Fruit fly (Drosophila melanogaster) whole organism, embryonic: ENCODE measurements around the gene lark.

Experiments used
- ATbp ChIP-seq: fragments of 200-800 bp; sonication (Bioruptor generic); optimal IDR thresholded peaks from 2 replicates; lab custom pipeline; 2017; ENCODE audit warnings: missing biosample characterization, mild to moderate bottlenecking, missing genetic modification characterization, missing genetic modification reagents
- Bgb ChIP-seq: fragments of 200-800 bp; sonication (Bioruptor generic); IDR thresholded peaks from 2 replicates; pipeline ENCODE4 v1.3.6; 2022; ENCODE audit warnings: missing biosample characterization, missing genetic modification characterization; ENCODE audit not compliant: partially characterized antibody
- CG10267 ChIP-seq: fragments of 200-800 bp; sonication (Bioruptor generic); optimal IDR thresholded peaks from 2 replicates; lab custom pipeline; 2018; ENCODE audit warnings: missing biosample characterization, mild to moderate bottlenecking, missing genetic modification characterization, moderate library complexity
- CG10274 ChIP-seq: fragments of 200-800 bp; sonication (Bioruptor generic); optimal IDR thresholded peaks from 3 replicates; lab custom pipeline; 2017; ENCODE audit warnings: missing biosample characterization, mild to moderate bottlenecking, missing genetic modification characterization
- CG10366 ChIP-seq: fragments of 200-800 bp; sonication (Bioruptor generic); IDR thresholded peaks from 2 replicates; pipeline ENCODE4 v1.3.6; 2022; ENCODE audit warnings: missing biosample characterization, missing genetic modification characterization
- CG10654 ChIP-seq: fragments of 200-800 bp; sonication (Bioruptor generic); optimal IDR thresholded peaks from 2 replicates; lab custom pipeline; 2016; ENCODE audit warnings: missing biosample characterization, missing genetic modification characterization
- CG11093 ChIP-seq: fragments of 200-800 bp; sonication (Bioruptor generic); IDR thresholded peaks from 3 replicates; pipeline ENCODE4 v1.3.6; 2022; ENCODE audit warnings: missing biosample characterization, missing genetic modification characterization
- CG11560 ChIP-seq: fragments of 200-800 bp; sonication (Bioruptor generic); IDR thresholded peaks from 3 replicates; pipeline ENCODE4 v1.3.6; 2022; ENCODE audit warnings: missing biosample characterization, missing genetic modification characterization
- CG12104 ChIP-seq: fragments of 200-800 bp; sonication (Bioruptor generic); optimal IDR thresholded peaks from 3 replicates; lab custom pipeline; 2016; ENCODE audit warnings: missing biosample characterization, missing genetic modification characterization
- CG13424 ChIP-seq: fragments of 200-800 bp; sonication (Bioruptor generic); optimal IDR thresholded peaks from 2 replicates; lab custom pipeline; 2019; ENCODE audit warnings: missing biosample characterization, mild to moderate bottlenecking, missing genetic modification characterization, moderate library complexity
- CG16779 ChIP-seq: fragments of 200-800 bp; sonication (Bioruptor generic); IDR thresholded peaks from 2 replicates; pipeline ENCODE4 v1.3.6; 2022; ENCODE audit warnings: missing biosample characterization, missing genetic modification characterization
- CG17802 ChIP-seq: fragments of 200-800 bp; sonication (Bioruptor generic); optimal IDR thresholded peaks from 2 replicates; lab custom pipeline; 2018; ENCODE audit warnings: missing biosample characterization, mild to moderate bottlenecking, missing genetic modification characterization, moderate library complexity
- CG18476 ChIP-seq: fragments of 200-800 bp; sonication (Bioruptor generic); optimal IDR thresholded peaks from 2 replicates; lab custom pipeline; 2016; ENCODE audit warnings: missing biosample characterization, mild to moderate bottlenecking, missing genetic modification characterization
- CG18599 ChIP-seq: fragments of 200-800 bp; sonication (Bioruptor generic); optimal IDR thresholded peaks from 3 replicates; lab custom pipeline; 2017; ENCODE audit warnings: missing biosample characterization, missing genetic modification characterization, mild to moderate bottlenecking, moderate library complexity, missing genetic modification reagents
- CG32532 ChIP-seq: fragments of 200-800 bp; sonication (Bioruptor generic); IDR thresholded peaks from 2 replicates; pipeline ENCODE4 v1.3.6; 2022; ENCODE audit warnings: missing biosample characterization, missing genetic modification characterization
- CG3407 ChIP-seq: fragments of 200-800 bp; sonication (Bioruptor generic); optimal IDR thresholded peaks from 2 replicates; lab custom pipeline; 2018; ENCODE audit warnings: missing biosample characterization, mild to moderate bottlenecking, missing genetic modification characterization
- CG4707 ChIP-seq: fragments of 200-800 bp; sonication (Bioruptor generic); optimal IDR thresholded peaks from 2 replicates; lab custom pipeline; 2018; ENCODE audit warnings: missing biosample characterization, mild to moderate bottlenecking, missing genetic modification characterization, moderate library complexity
- CG4730 ChIP-seq: fragments of 200-800 bp; sonication (Bioruptor generic); IDR thresholded peaks from 2 replicates; pipeline ENCODE4 v1.3.6; 2022; ENCODE audit warnings: missing biosample characterization, missing genetic modification characterization
- CG7745 ChIP-seq: fragments of 200-800 bp; sonication (Bioruptor generic); optimal IDR thresholded peaks from 2 replicates; lab custom pipeline; 2018; ENCODE audit warnings: missing biosample characterization, mild to moderate bottlenecking, missing genetic modification characterization, moderate library complexity
- CG7839 ChIP-seq: fragments of 200-800 bp; sonication (Bioruptor generic); optimal IDR thresholded peaks from 3 replicates; lab custom pipeline; 2018; ENCODE audit warnings: missing biosample characterization, mild to moderate bottlenecking, missing genetic modification characterization, moderate library complexity
- CG8359 ChIP-seq: fragments of 200-800 bp; sonication (Bioruptor generic); optimal IDR thresholded peaks from 2 replicates; lab custom pipeline; 2017; ENCODE audit warnings: missing biosample characterization, mild to moderate bottlenecking, missing genetic modification characterization, borderline replicate concordance
- CG9797 ChIP-seq: fragments of 200-800 bp; sonication (Bioruptor generic); optimal IDR thresholded peaks from 3 replicates; lab custom pipeline; 2018; ENCODE audit warnings: missing biosample characterization, mild to moderate bottlenecking, missing genetic modification characterization
- Deaf1 ChIP-seq: fragments of 200-800 bp; optimal IDR thresholded peaks from 3 replicates; lab custom pipeline; 2019; ENCODE audit warnings: missing biosample characterization, mild to moderate bottlenecking, missing genetic modification characterization, moderate library complexity
- Ets65A ChIP-seq: fragments of 200-800 bp; sonication (Bioruptor generic); peaks from one replicate; lab custom pipeline; 2016; ENCODE audit warnings: missing biosample characterization, missing genetic modification characterization
- HLHmδ ChIP-seq: fragments of 200-800 bp; sonication (Bioruptor generic); optimal IDR thresholded peaks from 2 replicates; lab custom pipeline; 2018; ENCODE audit warnings: missing biosample characterization, mild to moderate bottlenecking, missing genetic modification characterization, moderate library complexity
- Hmx ChIP-seq: fragments of 200-800 bp; sonication (Bioruptor generic); optimal IDR thresholded peaks from 2 replicates; lab custom pipeline; 2016; ENCODE audit warnings: missing biosample characterization, missing genetic modification characterization
- Jarid2 ChIP-seq: fragments of 200-800 bp; sonication (Bioruptor generic); optimal IDR thresholded peaks from 3 replicates; lab custom pipeline; 2017; ENCODE audit warnings: mild to moderate bottlenecking, missing biosample characterization, missing genetic modification reagents, missing genetic modification characterization
- Mrtf ChIP-seq: fragments of 200-800 bp; sonication (Bioruptor generic); IDR thresholded peaks from 3 replicates; pipeline ENCODE4 v1.3.6; 2022; ENCODE audit warnings: missing biosample characterization, missing genetic modification characterization
- NfI ChIP-seq: fragments of 200-800 bp; sonication (Bioruptor generic); optimal IDR thresholded peaks from 3 replicates; lab custom pipeline; 2018; ENCODE audit warnings: missing biosample characterization, mild to moderate bottlenecking, missing genetic modification characterization, moderate library complexity
- Ssrp ChIP-seq: fragments of 200-800 bp; sonication (Bioruptor generic); optimal IDR thresholded peaks from 2 replicates; lab custom pipeline; 2018; ENCODE audit warnings: missing biosample characterization, mild to moderate bottlenecking, missing genetic modification characterization, moderate library complexity
- Trl ChIP-seq, 3 experiments: fragments of >200 bp in 2 of 3; fragments of 200-800 bp in 1 of 3; sonication (Bioruptor generic) in 1 of 3; optimal IDR thresholded peaks; 2 replicates in 1 of 3; 3 replicates in 2 of 3; lab custom pipeline; 2016 to 2017; ENCODE audit warnings: missing biosample characterization in 1 of 3, missing genetic modification characterization in 1 of 3
- amos ChIP-seq: fragments of 200-800 bp; sonication (Bioruptor generic); IDR thresholded peaks from 2 replicates; pipeline ENCODE4 v1.3.6; 2022; ENCODE audit warnings: missing biosample characterization, missing genetic modification characterization; ENCODE audit not compliant: partially characterized antibody
- ci ChIP-seq: fragments of 200-800 bp; sonication (Bioruptor generic); IDR thresholded peaks from 3 replicates; pipeline ENCODE4 v1.3.6; 2022; ENCODE audit warnings: missing biosample characterization, missing genetic modification characterization
- danr ChIP-seq: fragments of 200-800 bp; sonication (Bioruptor generic); IDR thresholded peaks from 2 replicates; pipeline ENCODE4 v1.3.6; 2022; ENCODE audit warnings: missing biosample characterization, missing genetic modification characterization
- dpn ChIP-seq, 2 experiments: fragments of 200-800 bp; sonication (Bioruptor generic); optimal IDR thresholded peaks; 3 replicates each; lab custom pipeline; 2016; ENCODE audit warnings: missing biosample characterization in 2 of 2, missing genetic modification characterization in 2 of 2
- eyg ChIP-seq: fragments of 200-800 bp; sonication (Bioruptor generic); optimal IDR thresholded peaks from 3 replicates; lab custom pipeline; 2016; ENCODE audit warnings: missing biosample characterization, missing genetic modification characterization
- gce ChIP-seq: fragments of 200-800 bp; sonication (Bioruptor generic); IDR thresholded peaks from 3 replicates; pipeline ENCODE4 v1.3.6; 2022; ENCODE audit warnings: missing biosample characterization, missing genetic modification characterization
- gcm ChIP-seq: fragments of 200-800 bp; sonication (Bioruptor generic); optimal IDR thresholded peaks from 2 replicates; lab custom pipeline; 2019; ENCODE audit warnings: missing biosample characterization, mild to moderate bottlenecking, missing genetic modification characterization, moderate library complexity
- h ChIP-seq: fragments of >200 bp; optimal IDR thresholded peaks from 2 replicates; lab custom pipeline; 2017
- otp ChIP-seq: fragments of 200-800 bp; sonication (Bioruptor generic); IDR thresholded peaks from 3 replicates; pipeline ENCODE4, ENCODE4 v1.3.6; 2022; ENCODE audit warnings: missing biosample characterization, missing genetic modification characterization
- pan ChIP-seq, 4 experiments: fragments of >200 bp in 3 of 4; fragments of 200-800 bp in 1 of 4; sonication (Bioruptor generic) in 1 of 4; optimal IDR thresholded peaks in 3 of 4; IDR thresholded peaks in 1 of 4; 2 replicates each; pipeline versions ENCODE4 v1.3.6 to Lab custom; 2017 to 2022; ENCODE audit warnings: missing biosample characterization in 2 of 4, missing genetic modification characterization in 2 of 4, mixed read lengths in 1 of 4
- row ChIP-seq: fragments of 200-800 bp; sonication (Bioruptor generic); IDR thresholded peaks from 3 replicates; pipeline ENCODE4 v1.3.6; 2022; ENCODE audit warnings: missing biosample characterization, missing genetic modification characterization
- scrt ChIP-seq: fragments of 200-800 bp; sonication (Bioruptor generic); optimal IDR thresholded peaks from 2 replicates; lab custom pipeline; 2018; ENCODE audit warnings: missing biosample characterization, mild to moderate bottlenecking, missing genetic modification characterization, moderate library complexity
- sens ChIP-seq: fragments of 200-800 bp; sonication (Bioruptor generic); peaks from one replicate; lab custom pipeline; 2016; ENCODE audit warnings: missing biosample characterization, missing genetic modification characterization
- sna ChIP-seq: fragments of 200-800 bp; sonication (Bioruptor generic); IDR thresholded peaks from 2 replicates; pipeline ENCODE4 v1.3.6; 2022; ENCODE audit warnings: missing biosample characterization, missing genetic modification characterization; ENCODE audit not compliant: partially characterized antibody
- sqz ChIP-seq: fragments of 200-800 bp; sonication (Bioruptor generic); optimal IDR thresholded peaks from 3 replicates; lab custom pipeline; 2018; ENCODE audit warnings: missing biosample characterization, mild to moderate bottlenecking, missing genetic modification characterization
- tap ChIP-seq: fragments of 200-800 bp; optimal IDR thresholded peaks from 3 replicates; lab custom pipeline; 2019; ENCODE audit warnings: missing biosample characterization, mild to moderate bottlenecking, missing genetic modification characterization, moderate library complexity
- tin ChIP-seq: fragments of 200-800 bp; sonication (Bioruptor generic); optimal IDR thresholded peaks from 3 replicates; lab custom pipeline; 2016; ENCODE audit warnings: missing biosample characterization, missing genetic modification characterization
- usp ChIP-seq: fragments of >200 bp; optimal IDR thresholded peaks from 2 replicates; lab custom pipeline; 2017; ENCODE audit warnings: missing biosample characterization, missing genetic modification characterization
- vvl ChIP-seq: fragments of 200-800 bp; sonication (Bioruptor generic); IDR thresholded peaks from 2 replicates; pipeline ENCODE4 v1.3.6; 2022; ENCODE audit warnings: missing biosample characterization, missing genetic modification characterization
- zen2 ChIP-seq: fragments of 200-800 bp; sonication (Bioruptor generic); IDR thresholded peaks from 3 replicates; pipeline ENCODE4 v1.3.6; 2022; ENCODE audit warnings: missing biosample characterization, missing genetic modification characterization; ENCODE audit not compliant: partially characterized antibody

lark gene

dm6 chr3L:7300660-7301059 lies 38.4 kb upstream of the lark start:
- TF ChIP-seq tin (GFP tag; lab: Kevin White, UChicago) (no peak), CG10654 (GFP tag; lab: Kevin White, UChicago) (no peak), CG9797 (GFP tag; lab: Kevin White, UChicago) (no peak), ci (GFP tag; lab: Robert Waterston, UW) (no peak), dpn (GFP tag; optimal IDR thresholded peaks at IDR 0.05; lab: Kevin White, UChicago) (no peak), HLHmδ (no peak), amos (GFP tag; lab: Robert Waterston, UW) (no peak), CG18476 (no peak), CG11093 (GFP tag; lab: Robert Waterston, UW) (no peak), usp (GFP tag; lab: Kevin White, UChicago) (no peak), row (GFP tag; lab: Robert Waterston, UW) (peak; percentile 22; the same call in 1 of the 3 replicates), CG10267 (tag; lab: Kevin White, UChicago) (no peak), CG11560 (tag; lab: Robert Waterston, UW) (no peak), Bgb (GFP tag; lab: Robert Waterston, UW) (no peak), CG13424 (tag; lab: Kevin White, UChicago) (no peak), sqz (no peak), sens (peak; percentile 65), sna (GFP tag; lab: Robert Waterston, UW) (no peak), h (lab: Kevin White, UChicago) (no peak), Ssrp (no peak), CG10366 (no peak), CG3407 (GFP tag; lab: Kevin White, UChicago) (no peak), NfI (GFP tag; lab: Kevin White, UChicago) (no peak), CG12104 (GFP tag; lab: Kevin White, UChicago) (no peak), CG18599 (GFP tag; lab: Kevin White, UChicago) (peak; percentile 14), Ets65A (peak; percentile 90), CG7839 (tag; lab: Kevin White, UChicago) (peak; percentile 1), danr (GFP tag; lab: Robert Waterston, UW) (no peak), Mrtf (GFP tag; lab: Robert Waterston, UW) (no peak), CG4730 (GFP tag; lab: Robert Waterston, UW) (no peak)

- TF ChIP-seq gce (GFP tag; lab: Robert Waterston, UW) (no peak), CG7745 (tag; lab: Kevin White, UChicago) (no peak), CG17802 (no peak), CG4707 (GFP tag; lab: Kevin White, UChicago) (no peak), Deaf1 (tag; lab: Kevin White, UChicago) (peak; percentile 10), otp (GFP tag; lab: Robert Waterston, UW) (0 out of 3 replicates have a peak, but pooled peaks have one; percentile 21), Jarid2 (GFP tag; lab: Kevin White, UChicago) (peak; percentile 3), eyg (GFP tag; lab: Kevin White, UChicago) (no peak), gcm (GFP tag; lab: Kevin White, UChicago) (no peak), zen2 (GFP tag; lab: Robert Waterston, UW) (0 out of 3 replicates have a peak, but pooled peaks have one; percentile 6), ATbp (GFP tag; lab: Kevin White, UChicago) (no peak), Hmx (GFP tag; lab: Kevin White, UChicago) (no peak), tap (tag; lab: Kevin White, UChicago) (no peak), CG10274 (GFP tag; lab: Kevin White, UChicago) (no peak), vvl (GFP tag; lab: Robert Waterston, UW) (no peak), pan (optimal IDR thresholded peaks at IDR 0.05; lab: Kevin White, UChicago) (no peak), pan (GFP tag; optimal IDR thresholded peaks at IDR 0.05 in 1 of 2, IDR thresholded peaks at IDR 0.05 in 1 of 2) (no peak), CG8359 (no peak), CG16779 (GFP tag; lab: Robert Waterston, UW) (peak; percentile 53; the same call in 1 of the 2 replicates), CG32532 (GFP tag; lab: Robert Waterston, UW) (no peak), Trl (optimal IDR thresholded peaks at IDR 0.05; lab: Kevin White, UChicago) (peak; percentile 38 to 58), Trl (GFP tag; optimal IDR thresholded peaks at IDR 0.05; lab: Kevin White, UChicago) (no peak), scrt (peak; percentile 71)
Measured at dm6 chr3L:7312754-7313153, 26.3 kb upstream of the lark start, which contains the start of gene unc-13-4A. Gene unc-13-4A (minus strand): TSS chr3L:7312896.
